Fruit fly (Drosophila melanogaster): Measurements from ENCODE around the gene Pvr.

dm6 chr2L:8209362-8209761, 30.3 kb downstream of the Pvr start:
- TF ChIP-seq CG8478 (optimal IDR thresholded peaks at IDR 0.05) (no peak), CTCF (optimal IDR thresholded peaks at IDR 0.05) (no peak)
